Fruit fly (Drosophila melanogaster) whole organism, embryonic: Measurements from ENCODE around the gene TrpRS.

Experiments
- Atf3 ChIP-seq: fragments of 200-800 bp; sonication (Bioruptor generic); optimal IDR thresholded peaks from 3 replicates; lab custom pipeline; 2016; ENCODE audit warnings: missing biosample characterization, missing genetic modification characterization
- CG10321 ChIP-seq: fragments of 200-800 bp; sonication (Bioruptor generic); IDR thresholded peaks from 2 replicates; pipeline ENCODE4 v1.3.6; 2022; ENCODE audit warnings: missing biosample characterization, missing genetic modification characterization
- CG11247 ChIP-seq: fragments of 200-800 bp; sonication (Bioruptor generic); IDR thresholded peaks from 2 replicates; pipeline ENCODE4 v1.3.6; 2022; ENCODE audit warnings: missing biosample characterization, missing genetic modification characterization
- CG11695 ChIP-seq: fragments of 200-800 bp; sonication (Bioruptor generic); IDR thresholded peaks from 3 replicates; pipeline ENCODE4 v1.3.6; 2022; ENCODE audit warnings: missing biosample characterization, missing genetic modification characterization
- CG11723 ChIP-seq: fragments of 200-800 bp; sonication (Bioruptor generic); optimal IDR thresholded peaks from 2 replicates; lab custom pipeline; 2017; ENCODE audit warnings: missing biosample characterization, mild to moderate bottlenecking, missing genetic modification characterization
- CG12155 ChIP-seq: fragments of 200-800 bp; sonication (Bioruptor generic); optimal IDR thresholded peaks from 3 replicates; lab custom pipeline; 2016; ENCODE audit warnings: missing biosample characterization, missing genetic modification characterization
- CG1233 ChIP-seq: fragments of 200-800 bp; sonication (Bioruptor generic); optimal IDR thresholded peaks from 4 replicates; lab custom pipeline; 2018; ENCODE audit warnings: missing biosample characterization, mild to moderate bottlenecking, missing genetic modification characterization
- CG12391 ChIP-seq: fragments of 200-800 bp; sonication (Bioruptor generic); optimal IDR thresholded peaks from 3 replicates; lab custom pipeline; 2018; ENCODE audit warnings: missing biosample characterization, mild to moderate bottlenecking, missing genetic modification characterization, moderate library complexity
- CG12659 ChIP-seq: fragments of 200-800 bp; sonication (Bioruptor generic); optimal IDR thresholded peaks from 3 replicates; lab custom pipeline; 2017; ENCODE audit warnings: mild to moderate bottlenecking, missing biosample characterization, missing genetic modification reagents, missing genetic modification characterization
- CG13894 ChIP-seq: fragments of 200-800 bp; sonication (Bioruptor generic); optimal IDR thresholded peaks from 3 replicates; lab custom pipeline; 2018; ENCODE audit warnings: missing biosample characterization, mild to moderate bottlenecking, missing genetic modification characterization, moderate library complexity
- CG17359 ChIP-seq: fragments of 200-800 bp; sonication (Bioruptor generic); optimal IDR thresholded peaks from 3 replicates; lab custom pipeline; 2018; ENCODE audit warnings: missing biosample characterization, mild to moderate bottlenecking, missing genetic modification characterization, moderate library complexity
- CG1832 ChIP-seq: fragments of 200-800 bp; sonication (Bioruptor generic); optimal IDR thresholded peaks from 2 replicates; lab custom pipeline; 2017; ENCODE audit warnings: missing biosample characterization, mild to moderate bottlenecking, missing genetic modification characterization, inconsistent platforms
- CG18764 ChIP-seq: fragments of 200-800 bp; sonication (Bioruptor generic); optimal IDR thresholded peaks from 3 replicates; lab custom pipeline; 2016; ENCODE audit warnings: missing biosample characterization, missing genetic modification characterization
- CG2199 ChIP-seq: fragments of 200-800 bp; sonication (Bioruptor generic); IDR thresholded peaks from 3 replicates; pipeline ENCODE4 v1.3.6; 2022; ENCODE audit warnings: missing biosample characterization, missing genetic modification characterization
- CG2678 ChIP-seq: fragments of 200-800 bp; sonication (Bioruptor generic); optimal IDR thresholded peaks from 3 replicates; lab custom pipeline; 2019; ENCODE audit warnings: missing biosample characterization, mild to moderate bottlenecking, missing genetic modification characterization, moderate library complexity
- CG2712 ChIP-seq: fragments of 200-800 bp; optimal IDR thresholded peaks from 3 replicates; lab custom pipeline; 2019; ENCODE audit warnings: missing biosample characterization, mild to moderate bottlenecking, missing genetic modification characterization, moderate library complexity
- CG30020 ChIP-seq: fragments of 200-800 bp; optimal IDR thresholded peaks from 2 replicates; lab custom pipeline; 2019; ENCODE audit warnings: missing biosample characterization, mild to moderate bottlenecking, missing genetic modification characterization, moderate library complexity
- CG31441 ChIP-seq: fragments of 200-800 bp; sonication (Bioruptor generic); IDR thresholded peaks from 2 replicates; pipeline ENCODE4 v1.3.6; 2022; ENCODE audit warnings: missing biosample characterization, missing genetic modification characterization
- CG3838 ChIP-seq: fragments of 200-800 bp; sonication (Bioruptor generic); optimal IDR thresholded peaks from 3 replicates; lab custom pipeline; 2016; ENCODE audit warnings: missing biosample characterization, missing genetic modification characterization
- CG6175 ChIP-seq: fragments of 200-800 bp; sonication (Bioruptor generic); IDR thresholded peaks from 3 replicates; pipeline ENCODE4 v1.3.6; 2022; ENCODE audit warnings: missing biosample characterization, missing genetic modification characterization
- CHES-1-like ChIP-seq: fragments of 200-800 bp; sonication (Bioruptor generic); optimal IDR thresholded peaks from 2 replicates; lab custom pipeline; 2016; ENCODE audit warnings: missing biosample characterization, missing genetic modification characterization
- D19B ChIP-seq: fragments of 200-800 bp; sonication (Bioruptor generic); optimal IDR thresholded peaks from 2 replicates; lab custom pipeline; 2017; ENCODE audit warnings: missing biosample characterization, mild to moderate bottlenecking, missing genetic modification characterization
- Dip3 ChIP-seq: fragments of 200-800 bp; sonication (Bioruptor generic); optimal IDR thresholded peaks from 3 replicates; lab custom pipeline; 2016; ENCODE audit warnings: missing biosample characterization, missing genetic modification characterization
- Doc3 ChIP-seq: fragments of 200-800 bp; sonication (Bioruptor generic); IDR thresholded peaks from 3 replicates; pipeline ENCODE4 v1.3.6; 2022; ENCODE audit warnings: missing biosample characterization, missing genetic modification characterization; ENCODE audit not compliant: partially characterized antibody
- GATAe ChIP-seq: fragments of 200-800 bp; sonication (Bioruptor generic); conservative IDR thresholded peaks from 2 replicates; pipeline ENCODE4 v1.3.6; 2022; ENCODE audit warnings: missing biosample characterization, missing genetic modification characterization
- Nf-YA ChIP-seq: fragments of 200-800 bp; sonication (Bioruptor generic); IDR thresholded peaks from 2 replicates; pipeline ENCODE4 v1.3.6; 2022; ENCODE audit warnings: missing biosample characterization, missing genetic modification characterization
- NfI ChIP-seq: fragments of 200-800 bp; sonication (Bioruptor generic); optimal IDR thresholded peaks from 3 replicates; lab custom pipeline; 2018; ENCODE audit warnings: missing biosample characterization, mild to moderate bottlenecking, missing genetic modification characterization, moderate library complexity
- Spps ChIP-seq: fragments of 200-800 bp; sonication (Bioruptor generic); optimal IDR thresholded peaks from 2 replicates; lab custom pipeline; 2018; ENCODE audit warnings: missing biosample characterization, mild to moderate bottlenecking, missing genetic modification characterization
- Xrp1 ChIP-seq: fragments of 200-800 bp; sonication (Bioruptor generic); IDR thresholded peaks from 2 replicates; pipeline ENCODE4 v1.3.6; 2022; ENCODE audit warnings: missing biosample characterization, missing genetic modification characterization
- ash1 ChIP-seq: fragments of 200-800 bp; sonication (Bioruptor generic); optimal IDR thresholded peaks from 2 replicates; lab custom pipeline; 2018; ENCODE audit warnings: missing biosample characterization, mild to moderate bottlenecking, missing genetic modification characterization
- cad ChIP-seq: fragments of >200 bp; optimal IDR thresholded peaks from 2 replicates; lab custom pipeline; 2017; ENCODE audit warnings: missing biosample characterization, missing genetic modification characterization
- emc ChIP-seq: fragments of 200-800 bp; sonication (Bioruptor generic); optimal IDR thresholded peaks from 2 replicates; lab custom pipeline; 2016; ENCODE audit warnings: missing biosample characterization, missing genetic modification characterization
- exex ChIP-seq: fragments of 200-800 bp; sonication (Bioruptor generic); optimal IDR thresholded peaks from 4 replicates; lab custom pipeline; 2018; ENCODE audit warnings: missing biosample characterization, mild to moderate bottlenecking, missing genetic modification characterization, moderate library complexity
- gem ChIP-seq: fragments of 200-800 bp; sonication (Bioruptor generic); optimal IDR thresholded peaks from 2 replicates; lab custom pipeline; 2019; ENCODE audit warnings: missing biosample characterization, mild to moderate bottlenecking, missing genetic modification characterization, moderate library complexity
- hkb ChIP-seq, 2 experiments: fragments of 200-800 bp in 1 of 2; fragments of >200 bp in 1 of 2; sonication (Bioruptor generic) in 1 of 2; IDR thresholded peaks in 1 of 2; optimal IDR thresholded peaks in 1 of 2; 2 replicates each; pipeline versions ENCODE4 v1.3.6 to Lab custom; 2017 to 2022; ENCODE audit warnings: missing biosample characterization in 1 of 2, missing genetic modification characterization in 1 of 2
- ind ChIP-seq: fragments of 200-800 bp; sonication (Bioruptor generic); optimal IDR thresholded peaks from 3 replicates; lab custom pipeline; 2016; ENCODE audit warnings: missing biosample characterization, missing genetic modification characterization
- lov ChIP-seq, 2 experiments: fragments of 200-800 bp in 1 of 2; fragments of >200 bp in 1 of 2; sonication (Bioruptor generic) in 1 of 2; IDR thresholded peaks in 1 of 2; optimal IDR thresholded peaks in 1 of 2; 2 replicates in 1 of 2; 3 replicates in 1 of 2; pipeline versions ENCODE4 v1.3.6 to Lab custom; 2017 to 2022; ENCODE audit warnings: missing biosample characterization in 1 of 2, missing genetic modification characterization in 1 of 2
- mirr ChIP-seq: fragments of 200-800 bp; sonication (Bioruptor generic); optimal IDR thresholded peaks from 3 replicates; lab custom pipeline; 2018; ENCODE audit warnings: missing biosample characterization, mild to moderate bottlenecking, missing genetic modification characterization
- nom ChIP-seq: fragments of 200-800 bp; sonication (Bioruptor generic); optimal IDR thresholded peaks from 2 replicates; lab custom pipeline; 2017; ENCODE audit warnings: missing biosample characterization, missing genetic modification characterization, mild to moderate bottlenecking, moderate library complexity, missing genetic modification reagents
- pfk ChIP-seq: fragments of 200-800 bp; sonication (Bioruptor generic); optimal IDR thresholded peaks from 2 replicates; lab custom pipeline; 2018; ENCODE audit warnings: missing biosample characterization, mild to moderate bottlenecking, missing genetic modification characterization, moderate library complexity
- pnt ChIP-seq: fragments of 200-800 bp; sonication (Bioruptor generic); optimal IDR thresholded peaks from 3 replicates; lab custom pipeline; 2016; ENCODE audit warnings: missing biosample characterization, missing genetic modification characterization
- sd ChIP-seq: fragments of 200-800 bp; sonication (Bioruptor generic); optimal IDR thresholded peaks from 3 replicates; lab custom pipeline; 2018; ENCODE audit warnings: missing biosample characterization, mild to moderate bottlenecking, missing genetic modification characterization, moderate library complexity
- sens ChIP-seq: fragments of 200-800 bp; sonication (Bioruptor generic); peaks from one replicate; lab custom pipeline; 2016; ENCODE audit warnings: missing biosample characterization, missing genetic modification characterization
- shn ChIP-seq: fragments of 200-800 bp; sonication (Bioruptor generic); optimal IDR thresholded peaks from 3 replicates; lab custom pipeline; 2016; ENCODE audit warnings: missing biosample characterization, missing genetic modification characterization
- tin ChIP-seq: fragments of 200-800 bp; sonication (Bioruptor generic); optimal IDR thresholded peaks from 3 replicates; lab custom pipeline; 2016; ENCODE audit warnings: missing biosample characterization, missing genetic modification characterization
- ttk ChIP-seq: fragments of 200-800 bp; sonication (Bioruptor generic); IDR thresholded peaks from 2 replicates; pipeline ENCODE4 v2.1.2; 2022; ENCODE audit warnings: missing biosample characterization, missing genetic modification characterization
- usp ChIP-seq: fragments of >200 bp; optimal IDR thresholded peaks from 2 replicates; lab custom pipeline; 2017; ENCODE audit warnings: missing biosample characterization, missing genetic modification characterization
- wek ChIP-seq: fragments of 200-800 bp; sonication (Bioruptor generic); optimal IDR thresholded peaks from 3 replicates; lab custom pipeline; 2018; ENCODE audit warnings: missing biosample characterization, mild to moderate bottlenecking, missing genetic modification characterization, moderate library complexity

The TrpRS gene

DNA sequence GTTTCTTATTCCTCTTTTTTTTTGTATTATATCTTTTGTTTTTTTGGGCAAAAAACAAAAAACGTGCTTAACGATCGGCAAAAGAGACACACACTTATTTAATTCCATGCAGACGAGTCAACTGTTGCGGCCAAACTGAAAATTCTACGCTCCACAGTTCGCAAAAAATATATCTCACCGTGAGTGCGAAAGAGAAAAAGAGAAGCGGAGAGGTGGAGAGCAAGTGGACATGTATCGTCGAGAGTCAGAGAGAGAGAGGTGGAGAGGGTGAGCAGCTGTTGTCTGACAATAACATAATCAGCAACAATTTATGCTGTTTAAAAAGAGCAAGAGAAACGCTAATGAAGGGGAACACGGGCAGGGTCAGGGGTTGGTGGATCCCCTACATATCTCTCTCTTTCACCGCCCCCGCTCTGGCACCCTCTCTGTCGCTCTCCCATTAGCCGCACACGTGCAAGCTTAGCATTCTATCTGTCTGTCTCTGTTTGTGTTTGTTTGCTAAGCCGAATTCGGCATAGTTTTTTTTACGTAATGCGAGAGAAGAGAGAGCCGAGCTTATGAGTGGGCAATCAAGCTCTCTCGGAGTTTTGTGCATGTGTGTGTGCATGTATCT, 39.9 kb downstream of the TrpRS start (continued):
- TF ChIP-seq lov (optimal IDR thresholded peaks at IDR 0.05; lab: Kevin White, UChicago), result no peak
- 0 out of 3 replicates have a peak, but pooled peaks have one; percentile 34 for TF ChIP-seq lov (GFP tag; IDR thresholded peaks at IDR 0.05; lab: Robert Waterston, UW)
- no peak for TF ChIP-seq CG12155 (GFP tag; lab: Kevin White, UChicago)
- no peak for TF ChIP-seq wek (GFP tag; lab: Kevin White, UChicago)
- no peak for TF ChIP-seq Nf-YA (GFP tag; lab: Robert Waterston, UW)
- no peak for TF ChIP-seq CG3838 (GFP tag; lab: Kevin White, UChicago)
- TF ChIP-seq CG11247 (GFP tag; lab: Robert Waterston, UW), result no peak
- TF ChIP-seq ttk (GFP tag; lab: Robert Waterston, UW), result 0 out of 2 replicates have a peak, but pooled peaks have one; percentile 4
- TF ChIP-seq usp (GFP tag; lab: Kevin White, UChicago), result no peak
- TF ChIP-seq exex (tag; lab: Kevin White, UChicago), result no peak
- TF ChIP-seq emc (GFP tag; lab: Kevin White, UChicago), result no peak
- TF ChIP-seq pfk (GFP tag; lab: Kevin White, UChicago), result peak; percentile 74
- no peak for TF ChIP-seq CG2678 (tag; lab: Kevin White, UChicago)
- no peak for TF ChIP-seq NfI (GFP tag; lab: Kevin White, UChicago)
- TF ChIP-seq cad (GFP tag; lab: Kevin White, UChicago), result no peak
- TF ChIP-seq CG2712 (tag; lab: Kevin White, UChicago), result no peak
- no peak for TF ChIP-seq Spps (tag; lab: Kevin White, UChicago)
- TF ChIP-seq GATAe (GFP tag; lab: Robert Waterston, UW), result no peak
- TF ChIP-seq CG30020 (tag; lab: Kevin White, UChicago), result no peak
- TF ChIP-seq D19B (GFP tag; lab: Kevin White, UChicago), result no peak
- no peak for TF ChIP-seq CG6175
- no peak for TF ChIP-seq CG1233
- no peak for TF ChIP-seq CG31441
- no peak for TF ChIP-seq tin (GFP tag; lab: Kevin White, UChicago)
- no peak for TF ChIP-seq CG13894 (tag; lab: Kevin White, UChicago)
- peak; percentile 28; the same call in 1 of the 3 replicates for TF ChIP-seq CG11695 (GFP tag; lab: Robert Waterston, UW)
- no peak for TF ChIP-seq Atf3 (GFP tag; lab: Kevin White, UChicago)
- TF ChIP-seq Doc3 (GFP tag; lab: Robert Waterston, UW), result peak; percentile 41; the same call in 1 of the 3 replicates

DNA sequence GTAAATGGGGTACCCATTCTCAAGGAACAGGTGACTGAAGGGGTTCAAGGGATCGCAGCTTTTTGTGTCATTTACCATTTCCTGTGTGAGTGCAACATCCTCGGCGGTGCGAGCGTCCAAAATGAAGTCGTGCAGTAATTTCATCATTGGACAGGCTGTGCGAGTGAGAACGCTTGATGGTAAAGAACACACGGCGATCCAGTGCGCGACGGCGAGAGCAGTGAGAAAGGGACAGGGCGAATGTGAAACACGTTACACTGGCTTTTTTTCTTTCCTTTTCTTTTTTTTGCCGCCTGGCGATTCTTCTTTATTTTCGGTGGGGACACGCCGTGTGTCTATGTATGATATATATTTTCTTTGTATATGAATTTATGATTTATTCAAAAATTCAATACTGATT, 40.6 kb downstream of the TrpRS start:
- no peak for TF ChIP-seq CG12659 (GFP tag; lab: Kevin White, UChicago)
- TF ChIP-seq sens, result no peak
- TF ChIP-seq mirr (GFP tag; lab: Kevin White, UChicago), result no peak
- no peak for TF ChIP-seq CHES-1-like (GFP tag; lab: Kevin White, UChicago)
- peak; percentile 34; the same call in 1 of the 2 replicates for TF ChIP-seq Xrp1
- TF ChIP-seq hkb (optimal IDR thresholded peaks at IDR 0.05; lab: Kevin White, UChicago), result no peak
- TF ChIP-seq hkb (GFP tag; IDR thresholded peaks at IDR 0.05; lab: Robert Waterston, UW), result no peak
- peak; percentile 40; the same call in 1 of the 2 replicates for TF ChIP-seq CG10321
- no peak for TF ChIP-seq GATAe (GFP tag; lab: Robert Waterston, UW)
- no peak for TF ChIP-seq Dip3
- no peak for TF ChIP-seq CG11723
- peak; percentile 33 for TF ChIP-seq CG17359 (tag; lab: Kevin White, UChicago)
- no peak for TF ChIP-seq pnt (GFP tag; lab: Kevin White, UChicago)
- TF ChIP-seq CG12391, result no peak
- TF ChIP-seq CG18764, result no peak
- 0 out of 3 replicates have a peak, but pooled peaks have one; percentile 18 for TF ChIP-seq CG2199 (GFP tag; lab: Robert Waterston, UW)
- peak; percentile 80 for TF ChIP-seq CG1832 (GFP tag; lab: Kevin White, UChicago)
- TF ChIP-seq nom, result peak; percentile 20
- TF ChIP-seq sd, result no peak
- no peak for TF ChIP-seq shn (GFP tag; lab: Kevin White, UChicago)
- TF ChIP-seq ash1 (GFP tag; lab: Kevin White, UChicago), result no peak
- no peak for TF ChIP-seq gem (tag; lab: Kevin White, UChicago)
- TF ChIP-seq ind (GFP tag; lab: Kevin White, UChicago), result no peak
